Fruit fly (Drosophila melanogaster): Measurements from ENCODE around the gene CG18249.
A peak's percentile ranks its signal among the peaks of the same experiment; 100 is the strongest.

CG18249 gene

DNA sequence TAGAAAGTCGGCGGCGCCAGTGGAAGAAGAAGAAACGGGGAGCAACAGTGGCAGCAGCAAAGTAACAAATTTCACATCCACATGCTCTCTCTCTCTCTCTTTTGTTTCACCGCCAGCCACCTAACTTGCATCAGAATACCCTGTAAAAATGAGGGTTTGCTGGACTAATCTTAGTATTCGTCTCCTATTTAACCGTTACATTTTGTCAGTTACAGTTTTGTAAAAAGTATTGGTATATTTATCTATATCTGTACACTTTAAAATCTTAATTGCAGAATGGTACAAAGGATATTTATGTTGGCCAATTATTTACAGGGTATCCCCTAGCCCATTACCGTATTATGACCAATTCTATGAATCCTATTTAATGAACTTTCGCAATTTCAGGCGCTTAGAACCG is 13.9 kb downstream of the CG18249 start (continued):
- TF ChIP-seq fd59A (GFP tag; optimal IDR thresholded peaks at IDR 0.05) (no peak), OdsH (GFP tag; optimal IDR thresholded peaks at IDR 0.05) (peak; percentile 64), CG3919 (GFP tag; optimal IDR thresholded peaks at IDR 0.05) (no peak), Eip75B (GFP tag; optimal IDR thresholded peaks at IDR 0.05) (peak; percentile 38), Ets96B (tag; optimal IDR thresholded peaks at IDR 0.05) (peak; percentile 9), dsx (GFP tag; optimal IDR thresholded peaks at IDR 0.05; ENCODE audit: poor library complexity, severe bottlenecking) (no peak), CG10669 (GFP tag; optimal IDR thresholded peaks at IDR 0.05) (no peak), CG4318 (GFP tag; optimal IDR thresholded peaks at IDR 0.05) (peak; percentile 67), fd85E (GFP tag; optimal IDR thresholded peaks at IDR 0.05) (no peak), CG15336 (GFP tag; IDR thresholded peaks at IDR 0.05) (peak; percentile 92), CG8119 (GFP tag; IDR thresholded peaks at IDR 0.05) (peak; percentile 90), CG8632 (GFP tag; optimal IDR thresholded peaks at IDR 0.05) (no peak), CG1621 (tag; optimal IDR thresholded peaks at IDR 0.05) (no peak), Sox102F (GFP tag; optimal IDR thresholded peaks at IDR 0.05) (peak; percentile 44)

DNA sequence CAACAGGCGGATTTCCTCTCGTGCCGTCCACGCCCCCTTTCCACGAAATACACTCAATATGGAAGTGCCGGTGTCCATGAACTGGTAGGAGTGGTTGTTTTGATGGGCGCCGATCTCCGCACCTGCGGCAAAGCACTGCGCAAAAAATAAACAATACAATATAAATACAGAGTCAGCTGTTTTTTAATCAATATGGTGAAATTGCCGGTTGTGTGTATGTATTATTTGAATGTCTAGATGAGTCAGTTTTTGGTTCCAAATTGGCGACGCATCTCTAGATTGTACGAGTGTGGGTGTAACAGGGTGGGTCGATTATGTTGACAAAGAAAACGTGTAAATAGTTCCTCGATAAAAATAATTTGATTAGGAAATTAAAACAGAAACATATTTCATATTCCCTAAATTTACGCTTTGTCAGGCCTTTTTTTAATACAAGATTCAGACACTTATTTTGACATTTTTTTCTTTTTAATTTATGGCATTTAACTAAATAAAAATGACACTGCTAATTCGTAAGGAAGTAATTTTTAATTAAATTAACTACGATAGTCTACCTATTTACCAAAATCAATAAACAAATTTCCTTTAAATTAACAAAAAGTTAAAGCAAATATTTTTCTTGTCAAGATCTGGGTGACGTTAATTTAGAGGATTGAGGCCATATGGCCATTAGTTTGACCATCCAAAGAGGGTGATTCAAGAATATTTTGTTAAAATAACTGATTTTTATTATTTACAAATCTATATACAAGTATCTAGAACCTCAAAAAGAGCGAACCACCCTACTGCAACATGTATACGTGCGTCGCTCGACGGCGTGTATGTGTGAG is 19.7 kb downstream of the CG18249 start:
- peak; percentile 86 for TF ChIP-seq Sox14 (GFP tag; optimal IDR thresholded peaks at IDR 0.05)
- peak; percentile 79 for TF ChIP-seq Blimp-1 (GFP tag; optimal IDR thresholded peaks at IDR 0.05)
- TF ChIP-seq Met (GFP tag; optimal IDR thresholded peaks at IDR 0.05): peak; percentile 90
- peak; percentile 86 for TF ChIP-seq CG6792 (GFP tag; optimal IDR thresholded peaks at IDR 0.05)
- TF ChIP-seq cyc (GFP tag; optimal IDR thresholded peaks at IDR 0.05): peak; percentile 75
- peak; percentile 83 for TF ChIP-seq Hr39 (GFP tag; optimal IDR thresholded peaks at IDR 0.05)
- TF ChIP-seq CG10669 (GFP tag; optimal IDR thresholded peaks at IDR 0.05): peak; percentile 81
- peak; percentile 64 for TF ChIP-seq Eip93F (GFP tag; optimal IDR thresholded peaks at IDR 0.05)
- peak; percentile 84 for TF ChIP-seq Ets96B (tag; optimal IDR thresholded peaks at IDR 0.05)
- TF ChIP-seq CG6276 (GFP tag; optimal IDR thresholded peaks at IDR 0.05): peak; percentile 94
- TF ChIP-seq Ets21C (GFP tag; optimal IDR thresholded peaks at IDR 0.05): peak; percentile 68
- peak; percentile 68 for TF ChIP-seq Lpt (GFP tag; optimal IDR thresholded peaks at IDR 0.05)
- peak; percentile 92 for TF ChIP-seq Eip75B (GFP tag; optimal IDR thresholded peaks at IDR 0.05)
- peak; percentile 97 for TF ChIP-seq svp (GFP tag)
- peak; percentile 69 for TF ChIP-seq CG11902 (GFP tag; optimal IDR thresholded peaks at IDR 0.05)
- TF ChIP-seq ss (GFP tag; optimal IDR thresholded peaks at IDR 0.05): peak; percentile 83 to 89
- peak; percentile 40; the same call in 1 of the 2 replicates for TF ChIP-seq CG11294 (GFP tag; IDR thresholded peaks at IDR 0.05)
- peak; percentile 88 for TF ChIP-seq CG4318 (GFP tag; optimal IDR thresholded peaks at IDR 0.05)
- TF ChIP-seq OdsH (GFP tag; optimal IDR thresholded peaks at IDR 0.05): peak; percentile 90
- TF ChIP-seq esn (GFP tag; optimal IDR thresholded peaks at IDR 0.05): peak; percentile 95
- TF ChIP-seq CG1621 (tag; optimal IDR thresholded peaks at IDR 0.05): peak; percentile 49
- TF ChIP-seq vri (GFP tag; optimal IDR thresholded peaks at IDR 0.05): peak; percentile 71
- TF ChIP-seq CG6808 (GFP tag; optimal IDR thresholded peaks at IDR 0.05): peak; percentile 90
- peak; percentile 91 for TF ChIP-seq CG3919 (GFP tag; optimal IDR thresholded peaks at IDR 0.05)
- peak; percentile 90 for TF ChIP-seq achi (GFP tag; optimal IDR thresholded peaks at IDR 0.05)
- TF ChIP-seq CG8632 (GFP tag; optimal IDR thresholded peaks at IDR 0.05): peak; percentile 88
- peak; percentile 73 for TF ChIP-seq dac (GFP tag; optimal IDR thresholded peaks at IDR 0.05)
- TF ChIP-seq pdm3 (GFP tag; optimal IDR thresholded peaks at IDR 0.05): peak; percentile 89
- TF ChIP-seq CG31627 (GFP tag; optimal IDR thresholded peaks at IDR 0.05): peak; percentile 85
- peak; percentile 90 for TF ChIP-seq CG10631 (GFP tag; optimal IDR thresholded peaks at IDR 0.05)
- TF ChIP-seq Sox102F (GFP tag; optimal IDR thresholded peaks at IDR 0.05): peak; percentile 89
- peak; percentile 88 for TF ChIP-seq fkh (GFP tag; optimal IDR thresholded peaks at IDR 0.05)
- TF ChIP-seq Eip78C (GFP tag): peak; percentile 99
- TF ChIP-seq fd85E (GFP tag; optimal IDR thresholded peaks at IDR 0.05): peak; percentile 69
- TF ChIP-seq Sox15 (GFP tag; optimal IDR thresholded peaks at IDR 0.05): peak; percentile 88
- peak; percentile 90 for TF ChIP-seq Hr4 (GFP tag; optimal IDR thresholded peaks at IDR 0.05)
- peak; percentile 89 for TF ChIP-seq lz (GFP tag; optimal IDR thresholded peaks at IDR 0.05)
- no peak for TF ChIP-seq Hr38 (GFP tag; optimal IDR thresholded peaks at IDR 0.05)
- peak; percentile 84 for TF ChIP-seq spab (GFP tag; optimal IDR thresholded peaks at IDR 0.05)
- TF ChIP-seq Gug (GFP tag; IDR thresholded peaks at IDR 0.05): peak; percentile 43
- TF ChIP-seq CG3032 (tag; optimal IDR thresholded peaks at IDR 0.05): peak; percentile 88
- TF ChIP-seq dsx (GFP tag; optimal IDR thresholded peaks at IDR 0.05; ENCODE audit: poor library complexity, severe bottlenecking): peak; percentile 69
- TF ChIP-seq fd59A (GFP tag; optimal IDR thresholded peaks at IDR 0.05): peak; percentile 83
- TF ChIP-seq CG9139 (GFP tag; optimal IDR thresholded peaks at IDR 0.05): peak; percentile 61

Data from whole organism, prepupa.